Worm (Caenorhabditis elegans): ENCODE results near the gene F56D6.9.

DNA sequence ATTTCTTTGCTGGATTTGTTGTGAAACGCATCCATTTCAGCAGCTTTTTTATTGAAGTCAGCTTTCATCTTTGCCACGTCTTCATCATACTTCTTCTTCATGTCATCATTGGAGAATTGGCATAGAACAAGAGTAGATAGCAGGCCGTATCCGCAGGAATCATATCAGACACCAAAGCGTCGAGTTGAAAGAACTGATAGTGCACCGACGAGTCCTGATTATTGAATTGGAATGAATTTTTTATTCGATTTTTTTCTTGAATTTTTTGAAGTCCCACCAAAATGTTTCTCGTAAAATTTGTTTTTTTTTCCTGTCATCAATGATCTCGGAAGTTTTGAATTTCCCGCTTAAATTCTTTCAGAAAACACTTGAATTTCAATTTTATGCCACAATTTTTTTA, 14.3 kb downstream of the F56D6.9 start, which contains the start of gene F56D6.11:
- no peak for TF ChIP-seq him-1 (tag; optimal IDR thresholded peaks at IDR 0.05)
- no peak for TF ChIP-seq W03F9.2 (tag; optimal IDR thresholded peaks at IDR 0.05)
- no peak for TF ChIP-seq dao-5 (tag; optimal IDR thresholded peaks at IDR 0.05)
